Fruit fly (Drosophila melanogaster): ENCODE measurements around the gene Gr28b.

Gene Gr28b

dm6 chr2L:7434737-7435356, 27.2 kb downstream of the Gr28b start (continued):
- TF ChIP-seq zfh1 (GFP tag; IDR thresholded peaks at IDR 0.05) (no peak), jing (GFP tag; optimal IDR thresholded peaks at IDR 0.05) (no peak), prd (optimal IDR thresholded peaks at IDR 0.05) (no peak), prd (GFP tag; IDR thresholded peaks at IDR 0.05) (peak; percentile 52; the same call in 1 of the 3 replicates), az2 (GFP tag; optimal IDR thresholded peaks at IDR 0.05) (no peak), CG18262 (tag; optimal IDR thresholded peaks at IDR 0.05) (no peak), MTF-1 (GFP tag; optimal IDR thresholded peaks at IDR 0.05; ENCODE audit: borderline replicate concordance) (no peak), CG10321 (GFP tag; IDR thresholded peaks at IDR 0.05) (no peak), Poxn (GFP tag; IDR thresholded peaks at IDR 0.05) (peak; percentile 54; the same call in 1 of the 2 replicates), H15 (GFP tag; IDR thresholded peaks at IDR 0.05) (no peak), CG11093 (GFP tag; IDR thresholded peaks at IDR 0.05) (no peak), fd102C (GFP tag; optimal IDR thresholded peaks at IDR 0.05) (no peak), crol (GFP tag; IDR thresholded peaks at IDR 0.05) (no peak), CG32772 (GFP tag; IDR thresholded peaks at IDR 0.05) (peak; percentile 40), zen (tag; optimal IDR thresholded peaks at IDR 0.05) (no peak), sd (tag; optimal IDR thresholded peaks at IDR 0.05) (no peak), odd (GFP tag; optimal IDR thresholded peaks at IDR 0.05) (no peak), NfI (GFP tag; optimal IDR thresholded peaks at IDR 0.05) (no peak), CG18011 (GFP tag; optimal IDR thresholded peaks at IDR 0.05) (no peak), CG32532 (GFP tag; IDR thresholded peaks at IDR 0.05) (peak; percentile 77), Mad (GFP tag; optimal IDR thresholded peaks at IDR 0.05) (no peak), maf-S (GFP tag; optimal IDR thresholded peaks at IDR 0.05) (no peak), CG7786 (GFP tag; optimal IDR thresholded peaks at IDR 0.05) (no peak), CG17186 (GFP tag; optimal IDR thresholded peaks at IDR 0.05) (no peak), CG7987 (GFP tag; optimal IDR thresholded peaks at IDR 0.05) (no peak), Meics (GFP tag; optimal IDR thresholded peaks at IDR 0.05) (peak; percentile 53), exex (tag; optimal IDR thresholded peaks at IDR 0.05) (no peak), CG9727 (GFP tag; optimal IDR thresholded peaks at IDR 0.05) (no peak), croc (GFP tag; conservative IDR thresholded peaks at IDR 0.05) (no peak), lov (optimal IDR thresholded peaks at IDR 0.05) (no peak), lov (GFP tag; IDR thresholded peaks at IDR 0.05) (no peak), CG8359 (GFP tag; optimal IDR thresholded peaks at IDR 0.05; ENCODE audit: borderline replicate concordance) (no peak), Adf1 (GFP tag; IDR thresholded peaks at IDR 0.05) (no peak), Rfx (GFP tag; IDR thresholded peaks at IDR 0.05) (peak; percentile 73), CG42726 (GFP tag; IDR thresholded peaks at IDR 0.05; ENCODE audit: partially characterized antibody) (no peak), ap (GFP tag; IDR thresholded peaks at IDR 0.05) (0 out of 2 replicates have a peak, but pooled peaks have one; percentile 22), Dbx (GFP tag; IDR thresholded peaks at IDR 0.05) (peak; percentile 52; the same call in 2 of the 3 replicates), sc (optimal IDR thresholded peaks at IDR 0.05) (no peak), sc (GFP tag; optimal IDR thresholded peaks at IDR 0.05) (no peak), CG4404 (GFP tag; IDR thresholded peaks at IDR 0.05) (no peak), pita (GFP tag; optimal IDR thresholded peaks at IDR 0.05) (no peak), scrt (GFP tag; optimal IDR thresholded peaks at IDR 0.05) (no peak), CG7839 (tag; optimal IDR thresholded peaks at IDR 0.05) (peak; percentile 42), NFAT (GFP tag; IDR thresholded peaks at IDR 0.05) (no peak), caup (GFP tag; optimal IDR thresholded peaks at IDR 0.05; ENCODE audit: severe bottlenecking) (peak; percentile 14), crc (GFP tag; optimal IDR thresholded peaks at IDR 0.05) (no peak), bsh (GFP tag; optimal IDR thresholded peaks at IDR 0.05) (peak; percentile 26 to 45), nom (GFP tag; optimal IDR thresholded peaks at IDR 0.05) (peak; percentile 70), CG3847 (GFP tag; IDR thresholded peaks at IDR 0.05) (peak; percentile 51), Eip74EF (GFP tag; optimal IDR thresholded peaks at IDR 0.05) (no peak)
